Worm (Caenorhabditis elegans) whole organism, late embryonic: ENCODE results near the gene ZK892.5.

ENCODE experiments used
- K09A11.1 ChIP-seq: sonication (generic microtip); optimal IDR thresholded peaks from 2 replicates; lab custom pipeline; 2017; ENCODE audit warnings: antibody characterized with exemption, mild to moderate bottlenecking, missing genetic modification characterization, missing compliant biosample characterization; ENCODE audit not compliant: insufficient read depth
- ama-1 ChIP-seq: fragments of 150-350 bp; optimal IDR thresholded peaks from 2 replicates; lab custom pipeline; 2014
- ceh-31 ChIP-seq: sonication (generic microtip); optimal IDR thresholded peaks from 2 replicates; lab custom pipeline; 2016; ENCODE audit warnings: missing genetic modification characterization, missing compliant biosample characterization
- ceh-6 ChIP-seq: fragments of 200-800 bp; sonication (Bioruptor generic); optimal IDR thresholded peaks from 2 replicates; lab custom pipeline; 2018; ENCODE audit warnings: mild to moderate bottlenecking, missing genetic modification characterization, missing compliant biosample characterization
- nfya-1 ChIP-seq: sonication (generic microtip); optimal IDR thresholded peaks from 2 replicates; lab custom pipeline; 2017; ENCODE audit warnings: missing genetic modification characterization, mild to moderate bottlenecking, missing compliant biosample characterization, antibody characterized with exemption, moderate library complexity
- nhr-11 ChIP-seq: fragments of 150-350 bp; optimal IDR thresholded peaks from 2 replicates; lab custom pipeline; 2014; ENCODE audit warnings: missing biosample characterization, missing genetic modification characterization
- nhr-232 ChIP-seq: sonication (generic microtip); optimal IDR thresholded peaks from 2 replicates; lab custom pipeline; 2016; ENCODE audit warnings: missing genetic modification characterization, missing compliant biosample characterization
- pqm-1 ChIP-seq: sonication (generic microtip); optimal IDR thresholded peaks from 2 replicates; lab custom pipeline; 2016; ENCODE audit warnings: missing genetic modification characterization, missing compliant biosample characterization

DNA sequence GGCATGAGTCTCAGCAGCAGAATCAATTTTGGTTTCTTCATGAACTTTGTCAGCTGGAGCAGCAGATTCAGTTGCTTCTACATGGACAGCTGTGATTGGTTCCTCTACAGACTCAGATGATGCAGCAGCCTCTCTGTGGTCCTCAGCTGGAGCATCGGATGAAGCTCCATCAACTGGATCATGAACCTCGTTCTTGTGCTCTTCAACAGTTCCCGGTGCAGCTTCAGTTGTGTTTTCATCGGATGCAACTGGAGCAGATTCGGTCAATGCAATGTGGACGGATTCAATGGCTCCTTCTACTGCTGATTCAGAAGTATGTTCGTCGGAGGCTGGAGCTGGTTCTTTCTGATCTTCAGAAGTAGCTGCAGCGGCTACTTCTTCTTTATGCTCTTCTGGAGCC lies 6.4 kb downstream of the ZK892.5 start:
- TF ChIP-seq pqm-1 (tag; lab: Kevin White, UChicago) (no peak), nhr-11 (no peak), ama-1 (lab: Kevin White, UChicago) (no peak), ceh-31 (tag; lab: Kevin White, UChicago) (no peak), K09A11.1 (no peak), nhr-232 (tag; lab: Kevin White, UChicago) (no peak), ceh-6 (no peak), nfya-1 (no peak)
